Worm (Caenorhabditis elegans) whole organism, L1 larva: ENCODE data around the gene C42D8.9.

Experiments used
- fkh-10 ChIP-seq: sonication (generic microtip); optimal IDR thresholded peaks from 2 replicates; lab custom pipeline; 2017; ENCODE audit warnings: missing biosample characterization, missing genetic modification reagents, missing genetic modification characterization
- mep-1 ChIP-seq: fragments of 150-350 bp; optimal IDR thresholded peaks from 2 replicates; lab custom pipeline; 2014; ENCODE audit warnings: missing biosample characterization, missing genetic modification characterization
- snpc-4 ChIP-seq: fragments of 150-350 bp; optimal IDR thresholded peaks from 2 replicates; lab custom pipeline; 2014; ENCODE audit warnings: missing biosample characterization, missing genetic modification characterization
- unc-130 ChIP-seq: fragments of 150-350 bp; optimal IDR thresholded peaks from 2 replicates; lab custom pipeline; 2017; ENCODE audit warnings: missing biosample characterization, missing genetic modification characterization, inconsistent platforms
- unc-62 ChIP-seq: fragments of 150-350 bp; optimal IDR thresholded peaks from 2 replicates; lab custom pipeline; 2014; ENCODE audit warnings: missing biosample characterization, missing genetic modification reagents, missing genetic modification characterization

DNA sequence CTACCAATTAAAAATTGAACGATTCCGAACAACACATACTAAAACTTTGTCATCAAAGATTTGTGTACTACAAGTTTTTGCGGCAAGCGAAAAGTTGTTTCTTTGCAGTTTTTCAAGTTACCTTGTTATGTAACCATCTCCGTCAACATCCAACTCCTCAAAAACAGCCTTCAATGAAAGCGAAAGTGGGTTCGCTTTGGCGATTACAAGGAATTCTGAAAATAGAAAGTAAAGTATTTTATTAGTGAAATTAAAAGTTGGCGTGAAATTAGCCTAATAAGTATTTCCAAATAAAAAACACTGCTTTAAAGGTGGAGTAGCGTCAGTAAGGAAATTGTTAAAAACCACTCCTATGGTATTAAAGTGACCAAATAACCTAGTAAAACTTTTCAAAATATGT lies 31.3 kb downstream of the C42D8.9 start:
- TF ChIP-seq unc-62 (GFP tag; lab: Kevin White, UChicago), result no peak
- no peak for TF ChIP-seq fkh-10 (GFP tag; lab: Kevin White, UChicago)
- no peak for TF ChIP-seq snpc-4
- TF ChIP-seq mep-1 (tag; lab: Kevin White, UChicago), result no peak
- TF ChIP-seq unc-130 (tag; lab: Kevin White, UChicago), result no peak
